Worm (Caenorhabditis elegans) whole organism, L4/young adult: ENCODE measurements around the gene C47D12.4.

ENCODE experiments used
- W03F9.2 ChIP-seq: fragments of 150-350 bp; optimal IDR thresholded peaks from 2 replicates; lab custom pipeline; 2014; ENCODE audit warnings: missing biosample characterization, missing genetic modification characterization
- dao-5 ChIP-seq: sonication (generic microtip); optimal IDR thresholded peaks from 2 replicates; lab custom pipeline; 2016; ENCODE audit warnings: missing genotype, missing genetic modification characterization, moderate library complexity, missing compliant biosample characterization
- him-1 ChIP-seq: sonication (generic microtip); optimal IDR thresholded peaks from 2 replicates; lab custom pipeline; 2016; ENCODE audit warnings: missing genotype, missing genetic modification reagents, missing genetic modification characterization, missing compliant biosample characterization

DNA sequence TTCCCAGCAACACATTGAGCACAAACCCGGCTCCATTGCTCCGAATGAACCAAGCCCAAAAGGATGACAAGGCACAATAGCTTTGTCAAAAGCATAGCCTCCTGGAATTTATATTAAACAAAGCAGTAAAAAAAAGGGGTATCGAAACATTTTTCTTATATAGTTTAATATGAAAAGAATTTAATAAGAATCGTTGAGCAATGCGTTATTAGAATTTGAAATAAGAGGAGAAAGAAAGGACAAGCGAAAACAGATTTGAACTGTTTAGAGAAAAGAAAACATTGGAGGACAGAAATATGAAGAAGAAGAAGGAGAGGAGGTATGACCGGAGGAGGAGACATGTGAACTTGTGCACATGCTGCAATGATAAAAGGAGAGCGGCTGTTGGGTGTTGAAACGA, 3.6 kb downstream of the C47D12.4 start, which contains the start of gene C47D12.5:
- TF ChIP-seq him-1 (no peak), W03F9.2 (tag; lab: Kevin White, UChicago) (no peak), dao-5 (tag; lab: Kevin White, UChicago) (no peak)
